Fruit fly (Drosophila melanogaster) whole organism, embryonic: ENCODE data around the gene Pat1.

Source experiments
- Ada2b ChIP-seq: fragments of 200-800 bp; sonication (Bioruptor generic); IDR thresholded peaks from 2 replicates; pipeline ENCODE4 v1.3.6; 2022; ENCODE audit warnings: missing biosample characterization, missing genetic modification characterization
- Adf1 ChIP-seq: fragments of 200-800 bp; sonication (Bioruptor generic); IDR thresholded peaks from 2 replicates; pipeline ENCODE4 v1.3.6; 2022; ENCODE audit warnings: missing biosample characterization, missing genetic modification characterization
- Asciz ChIP-seq: fragments of 200-800 bp; sonication (Bioruptor generic); optimal IDR thresholded peaks from 2 replicates; lab custom pipeline; 2017; ENCODE audit warnings: missing biosample characterization, mild to moderate bottlenecking, missing genetic modification characterization, missing genetic modification reagents
- Atf-2 ChIP-seq: fragments of 200-800 bp; sonication (Bioruptor generic); optimal IDR thresholded peaks from 2 replicates; lab custom pipeline; 2016; ENCODE audit warnings: missing biosample characterization, missing genetic modification characterization
- Awh ChIP-seq: fragments of 200-800 bp; sonication (Bioruptor generic); IDR thresholded peaks from 2 replicates; pipeline ENCODE4, ENCODE4 v1.3.6; 2022; ENCODE audit warnings: missing biosample characterization, missing genetic modification characterization
- CG15073 ChIP-seq: fragments of 200-800 bp; sonication (Bioruptor generic); optimal IDR thresholded peaks from 2 replicates; lab custom pipeline; 2016; ENCODE audit warnings: missing biosample characterization, missing genetic modification characterization
- CG15601 ChIP-seq: fragments of 200-800 bp; sonication (Bioruptor generic); optimal IDR thresholded peaks from 3 replicates; lab custom pipeline; 2019; ENCODE audit warnings: missing biosample characterization, mild to moderate bottlenecking, missing genetic modification characterization, moderate library complexity
- CG16779 ChIP-seq: fragments of 200-800 bp; sonication (Bioruptor generic); IDR thresholded peaks from 2 replicates; pipeline ENCODE4 v1.3.6; 2022; ENCODE audit warnings: missing biosample characterization, missing genetic modification characterization
- CG16815 ChIP-seq: fragments of 200-800 bp; sonication (Bioruptor generic); optimal IDR thresholded peaks from 3 replicates; lab custom pipeline; 2017; ENCODE audit warnings: missing biosample characterization, mild to moderate bottlenecking, missing genetic modification characterization
- CG17359 ChIP-seq: fragments of 200-800 bp; sonication (Bioruptor generic); optimal IDR thresholded peaks from 3 replicates; lab custom pipeline; 2018; ENCODE audit warnings: missing biosample characterization, mild to moderate bottlenecking, missing genetic modification characterization, moderate library complexity
- CG17612 ChIP-seq: fragments of 200-800 bp; sonication (Bioruptor generic); IDR thresholded peaks from 2 replicates; pipeline ENCODE4 v1.3.6; 2022; ENCODE audit warnings: missing biosample characterization, missing genetic modification characterization
- CG2889 ChIP-seq: fragments of 200-800 bp; sonication (Bioruptor generic); IDR thresholded peaks from 3 replicates; pipeline ENCODE4 v1.3.6; 2022; ENCODE audit warnings: missing biosample characterization, missing genetic modification characterization
- CG4424 ChIP-seq: fragments of 200-800 bp; sonication (Bioruptor generic); optimal IDR thresholded peaks from 3 replicates; lab custom pipeline; 2016; ENCODE audit warnings: missing biosample characterization, missing genetic modification characterization
- CG6254 ChIP-seq: fragments of 200-800 bp; sonication (Bioruptor generic); optimal IDR thresholded peaks from 3 replicates; lab custom pipeline; 2017; ENCODE audit warnings: mild to moderate bottlenecking, missing biosample characterization, missing genetic modification reagents, missing genetic modification characterization
- CG7745 ChIP-seq: fragments of 200-800 bp; sonication (Bioruptor generic); optimal IDR thresholded peaks from 2 replicates; lab custom pipeline; 2018; ENCODE audit warnings: missing biosample characterization, mild to moderate bottlenecking, missing genetic modification characterization, moderate library complexity
- CG8478 ChIP-seq: fragments of >200 bp; optimal IDR thresholded peaks from 2 replicates; lab custom pipeline; 2018
- CG9215 ChIP-seq: fragments of 200-800 bp; sonication (Bioruptor generic); IDR thresholded peaks from 2 replicates; pipeline ENCODE4 v1.3.6; 2022; ENCODE audit warnings: missing biosample characterization, missing genetic modification characterization
- CG9437 ChIP-seq: fragments of 200-800 bp; sonication (Bioruptor generic); optimal IDR thresholded peaks from 2 replicates; lab custom pipeline; 2018; ENCODE audit warnings: missing biosample characterization, mild to moderate bottlenecking, missing genetic modification characterization
- CG9876 ChIP-seq: fragments of 200-800 bp; sonication (Bioruptor generic); optimal IDR thresholded peaks from 2 replicates; lab custom pipeline; 2016; ENCODE audit warnings: missing biosample characterization, missing genetic modification characterization
- Dad ChIP-seq: fragments of 200-800 bp; sonication (Bioruptor generic); optimal IDR thresholded peaks from 3 replicates; lab custom pipeline; 2016; ENCODE audit warnings: missing biosample characterization, missing genetic modification characterization
- Dek ChIP-seq: fragments of 200-800 bp; sonication (Bioruptor generic); optimal IDR thresholded peaks from 3 replicates; lab custom pipeline; 2019; ENCODE audit warnings: missing biosample characterization, mild to moderate bottlenecking, missing genetic modification characterization, moderate library complexity
- Dfd ChIP-seq, 2 experiments: fragments of >200 bp; optimal IDR thresholded peaks; 2 replicates each; lab custom pipeline; 2017; ENCODE audit warnings: missing biosample characterization in 2 of 2, missing genetic modification characterization in 2 of 2
- Hmx ChIP-seq: fragments of 200-800 bp; sonication (Bioruptor generic); optimal IDR thresholded peaks from 2 replicates; lab custom pipeline; 2016; ENCODE audit warnings: missing biosample characterization, missing genetic modification characterization
- Jarid2 ChIP-seq: fragments of 200-800 bp; sonication (Bioruptor generic); optimal IDR thresholded peaks from 3 replicates; lab custom pipeline; 2017; ENCODE audit warnings: mild to moderate bottlenecking, missing biosample characterization, missing genetic modification reagents, missing genetic modification characterization
- Kr ChIP-seq: fragments of 200-800 bp; sonication (Bioruptor generic); optimal IDR thresholded peaks from 2 replicates; lab custom pipeline; 2017; ENCODE audit warnings: missing biosample characterization, mild to moderate bottlenecking, missing genetic modification characterization
- MESR4 ChIP-seq: fragments of 200-800 bp; sonication (Bioruptor generic); optimal IDR thresholded peaks from 2 replicates; lab custom pipeline; 2018; ENCODE audit warnings: missing biosample characterization, mild to moderate bottlenecking, missing genetic modification characterization, moderate library complexity
- Mad ChIP-seq: fragments of 200-800 bp; sonication (Bioruptor generic); optimal IDR thresholded peaks from 2 replicates; lab custom pipeline; 2016; ENCODE audit warnings: missing biosample characterization, missing genetic modification characterization
- NC2β ChIP-seq: fragments of 200-800 bp; sonication (Bioruptor generic); optimal IDR thresholded peaks from 2 replicates; lab custom pipeline; 2016; ENCODE audit warnings: missing biosample characterization, missing genetic modification characterization
- NFAT ChIP-seq: fragments of 200-800 bp; sonication (Bioruptor generic); IDR thresholded peaks from 2 replicates; pipeline ENCODE4 v1.3.6; 2022; ENCODE audit warnings: missing biosample characterization, missing genetic modification characterization
- Nf-YA ChIP-seq: fragments of 200-800 bp; sonication (Bioruptor generic); IDR thresholded peaks from 2 replicates; pipeline ENCODE4 v1.3.6; 2022; ENCODE audit warnings: missing biosample characterization, missing genetic modification characterization
- Ptx1 ChIP-seq: fragments of 200-800 bp; sonication (Bioruptor generic); IDR thresholded peaks from 2 replicates; pipeline ENCODE4 v1.3.6; 2022; ENCODE audit warnings: missing biosample characterization, missing genetic modification characterization
- abd-A ChIP-seq: fragments of 200-800 bp; sonication (Bioruptor generic); optimal IDR thresholded peaks from 3 replicates; lab custom pipeline; 2019; ENCODE audit warnings: missing biosample characterization, mild to moderate bottlenecking, missing genetic modification characterization, moderate library complexity
- ato ChIP-seq: fragments of 200-800 bp; sonication (Bioruptor generic); IDR thresholded peaks from 2 replicates; pipeline ENCODE4 v1.3.6; 2022; ENCODE audit warnings: missing biosample characterization, missing genetic modification characterization; ENCODE audit not compliant: partially characterized antibody
- bcd ChIP-seq: fragments of 200-800 bp; sonication (Bioruptor generic); optimal IDR thresholded peaks from 2 replicates; lab custom pipeline; 2017; ENCODE audit warnings: missing biosample characterization, mild to moderate bottlenecking, missing genetic modification characterization
- chm ChIP-seq: fragments of 200-800 bp; sonication (Bioruptor generic); IDR thresholded peaks from 2 replicates; pipeline ENCODE4 v1.3.6; 2022; ENCODE audit warnings: missing biosample characterization, missing genetic modification characterization
- dati ChIP-seq: fragments of 200-800 bp; sonication (Bioruptor generic); IDR thresholded peaks from 2 replicates; pipeline ENCODE4 v1.3.6; 2022; ENCODE audit warnings: missing biosample characterization, missing genetic modification characterization
- eve ChIP-seq, 2 experiments: fragments of >200 bp; optimal IDR thresholded peaks; 2 replicates each; lab custom pipeline; 2017; ENCODE audit warnings: missing biosample characterization in 2 of 2, missing genetic modification characterization in 2 of 2
- her ChIP-seq: fragments of 200-800 bp; sonication (Bioruptor generic); optimal IDR thresholded peaks from 2 replicates; lab custom pipeline; 2016; ENCODE audit warnings: missing biosample characterization, missing genetic modification characterization
- jumu ChIP-seq: fragments of 200-800 bp; sonication (Bioruptor generic); optimal IDR thresholded peaks from 3 replicates; lab custom pipeline; 2016; ENCODE audit warnings: missing biosample characterization, missing genetic modification characterization
- ken ChIP-seq: fragments of 200-800 bp; sonication (Bioruptor generic); IDR thresholded peaks from 3 replicates; pipeline ENCODE4 v1.3.6; 2022; ENCODE audit warnings: missing biosample characterization, missing genetic modification characterization
- lbe ChIP-seq: fragments of 200-800 bp; sonication (Bioruptor generic); optimal IDR thresholded peaks from 2 replicates; lab custom pipeline; 2016; ENCODE audit warnings: missing biosample characterization, mild to moderate bottlenecking, missing genetic modification characterization
- nom ChIP-seq: fragments of 200-800 bp; sonication (Bioruptor generic); optimal IDR thresholded peaks from 2 replicates; lab custom pipeline; 2017; ENCODE audit warnings: missing biosample characterization, missing genetic modification characterization, mild to moderate bottlenecking, moderate library complexity, missing genetic modification reagents
- org-1 ChIP-seq: fragments of 200-800 bp; sonication (Bioruptor generic); optimal IDR thresholded peaks from 2 replicates; lab custom pipeline; 2017; ENCODE audit warnings: missing biosample characterization, missing genetic modification characterization
- rib ChIP-seq: fragments of 200-800 bp; sonication (Bioruptor generic); IDR thresholded peaks from 2 replicates; pipeline ENCODE4 v1.3.6; 2022; ENCODE audit warnings: missing biosample characterization, missing genetic modification characterization
- run ChIP-seq: fragments of 200-800 bp; sonication (Bioruptor generic); optimal IDR thresholded peaks from 3 replicates; lab custom pipeline; 2018; ENCODE audit warnings: missing biosample characterization, mild to moderate bottlenecking, missing genetic modification characterization
- sna ChIP-seq: fragments of 200-800 bp; sonication (Bioruptor generic); IDR thresholded peaks from 2 replicates; pipeline ENCODE4 v1.3.6; 2022; ENCODE audit warnings: missing biosample characterization, missing genetic modification characterization; ENCODE audit not compliant: partially characterized antibody
- so ChIP-seq: fragments of 200-800 bp; sonication (Bioruptor generic); IDR thresholded peaks from 3 replicates; pipeline ENCODE4 v1.3.6; 2022; ENCODE audit warnings: missing biosample characterization, missing genetic modification characterization
- stwl ChIP-seq: fragments of 200-800 bp; sonication (Bioruptor generic); optimal IDR thresholded peaks from 3 replicates; lab custom pipeline; 2018; ENCODE audit warnings: missing biosample characterization, mild to moderate bottlenecking, missing genetic modification characterization, moderate library complexity
- toy ChIP-seq: fragments of 200-800 bp; sonication (Bioruptor generic); IDR thresholded peaks from 2 replicates; pipeline ENCODE4 v1.3.6; 2022; ENCODE audit warnings: missing biosample characterization, missing genetic modification characterization
- tup ChIP-seq: fragments of 200-800 bp; sonication (Bioruptor generic); optimal IDR thresholded peaks from 2 replicates; lab custom pipeline; 2016; ENCODE audit warnings: missing biosample characterization, mild to moderate bottlenecking, missing genetic modification characterization, moderate library complexity
- usp ChIP-seq: fragments of >200 bp; optimal IDR thresholded peaks from 2 replicates; lab custom pipeline; 2017; ENCODE audit warnings: missing biosample characterization, missing genetic modification characterization
- vnd ChIP-seq: fragments of 200-800 bp; sonication (Bioruptor generic); IDR thresholded peaks from 3 replicates; pipeline ENCODE4 v1.3.6; 2022; ENCODE audit warnings: missing biosample characterization, missing genetic modification characterization; ENCODE audit not compliant: partially characterized antibody
- yki ChIP-seq: fragments of >200 bp; optimal IDR thresholded peaks from 3 replicates; lab custom pipeline; 2018

Pat1 gene

DNA sequence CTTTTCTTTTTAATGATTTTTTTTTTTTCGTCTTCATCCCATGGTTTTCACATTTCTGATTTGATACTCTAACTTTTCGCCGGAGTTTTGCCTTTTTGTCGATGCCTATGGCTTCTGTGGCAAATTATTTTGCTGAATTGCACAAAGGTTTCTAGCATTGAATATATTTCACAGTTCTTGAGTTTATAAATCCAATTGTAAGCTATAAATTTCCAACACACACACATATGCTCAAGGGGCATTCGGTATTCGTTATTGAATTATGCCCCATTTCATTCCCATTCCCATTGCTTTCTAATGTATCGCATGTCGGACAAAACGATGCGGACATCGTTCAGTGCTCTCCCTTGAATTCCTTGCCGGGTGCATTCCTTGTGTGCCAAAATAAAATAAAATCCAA, 24.9 kb downstream of the Pat1 start (continued):
- TF ChIP-seq stwl (no peak), CG15601 (tag; lab: Kevin White, UChicago) (peak; percentile 42), chm (GFP tag; lab: Robert Waterston, UW) (peak; percentile 76), CG2889 (no peak), her (no peak), Atf-2 (GFP tag; lab: Kevin White, UChicago) (no peak), Awh (GFP tag; lab: Robert Waterston, UW) (peak; percentile 42), yki (no peak), Adf1 (GFP tag; lab: Robert Waterston, UW) (no peak), CG15073 (GFP tag; lab: Kevin White, UChicago) (no peak), CG9215 (GFP tag; lab: Robert Waterston, UW) (peak; percentile 22; the same call in 1 of the 2 replicates), Ada2b (GFP tag; lab: Robert Waterston, UW) (peak; percentile 20; the same call in 1 of the 2 replicates), CG17359 (tag; lab: Kevin White, UChicago) (peak; percentile 57), Mad (GFP tag; lab: Kevin White, UChicago) (no peak), run (tag; lab: Kevin White, UChicago) (no peak), Hmx (no peak), tup (GFP tag; lab: Kevin White, UChicago) (no peak), toy (GFP tag; lab: Robert Waterston, UW) (no peak), CG6254 (GFP tag; lab: Kevin White, UChicago) (peak; percentile 23), NC2β (no peak), Ptx1 (GFP tag; lab: Robert Waterston, UW) (peak; percentile 53), Asciz (GFP tag; lab: Kevin White, UChicago) (peak; percentile 25), CG9437 (GFP tag; lab: Kevin White, UChicago) (no peak), jumu (peak; percentile 66), Dek (tag; lab: Kevin White, UChicago) (no peak), so (GFP tag; lab: Robert Waterston, UW) (peak; percentile 70; the same call in 1 of the 3 replicates), ato (no peak), Jarid2 (no peak), MESR4 (GFP tag; lab: Kevin White, UChicago) (no peak), nom (no peak), Kr (GFP tag; lab: Kevin White, UChicago) (no peak), vnd (GFP tag; lab: Robert Waterston, UW) (no peak), CG17612 (GFP tag; lab: Robert Waterston, UW) (no peak), ken (GFP tag; lab: Robert Waterston, UW) (peak; percentile 67), CG16815 (GFP tag; lab: Kevin White, UChicago) (no peak), rib (GFP tag; lab: Robert Waterston, UW) (no peak), NFAT (no peak), abd-A (tag; lab: Kevin White, UChicago) (no peak), bcd (peak; percentile 36), org-1 (GFP tag; lab: Kevin White, UChicago) (no peak), lbe (GFP tag; lab: Kevin White, UChicago) (no peak), usp (no peak), CG8478 (lab: Kevin White, UChicago) (no peak), CG7745 (tag; lab: Kevin White, UChicago) (no peak), CG9876 (no peak), CG4424 (GFP tag; lab: Kevin White, UChicago) (peak; percentile 44), dati (GFP tag; lab: Robert Waterston, UW) (peak; percentile 4; the same call in 1 of the 2 replicates), Dfd (GFP tag; optimal IDR thresholded peaks at IDR 0.05; lab: Kevin White, UChicago) (no peak), Nf-YA (GFP tag; lab: Robert Waterston, UW) (peak; percentile 46; the same call in 1 of the 2 replicates), CG16779 (GFP tag; lab: Robert Waterston, UW) (no peak), sna (no peak), eve (GFP tag; optimal IDR thresholded peaks at IDR 0.05; lab: Kevin White, UChicago) (peak in 1 of 2 experiments; percentile 74), Dad (peak; percentile 6)
